Fruit fly (Drosophila melanogaster) whole organism, adult: ENCODE measurements around the gene CG14974.

Experiments used
- CG11617 ChIP-seq: fragments of 200-800 bp; sonication (Bioruptor generic); optimal IDR thresholded peaks from 2 replicates; lab custom pipeline; 2017; ENCODE audit warnings: mild to moderate bottlenecking, missing biosample characterization, missing genetic modification reagents, missing genetic modification characterization
- CG12768 ChIP-seq: fragments of 200-800 bp; sonication (Bioruptor generic); optimal IDR thresholded peaks from 2 replicates; lab custom pipeline; 2017; ENCODE audit warnings: missing biosample characterization, missing genetic modification characterization, mild to moderate bottlenecking, moderate library complexity, missing genetic modification reagents
- CG14711 ChIP-seq: fragments of 200-800 bp; sonication (Bioruptor generic); optimal IDR thresholded peaks from 2 replicates; lab custom pipeline; 2018; ENCODE audit warnings: missing biosample characterization, mild to moderate bottlenecking, missing genetic modification characterization, moderate library complexity
- CG1620 ChIP-seq: fragments of 200-800 bp; sonication (Bioruptor generic); optimal IDR thresholded peaks from 2 replicates; lab custom pipeline; 2016; ENCODE audit warnings: missing biosample characterization, missing genetic modification characterization
- CG33017 ChIP-seq: fragments of 200-800 bp; sonication (Bioruptor generic); optimal IDR thresholded peaks from 2 replicates; lab custom pipeline; 2018; ENCODE audit warnings: missing biosample characterization, mild to moderate bottlenecking, missing genetic modification characterization, moderate library complexity
- CG5204 ChIP-seq: fragments of 200-800 bp; sonication (Bioruptor generic); optimal IDR thresholded peaks from 2 replicates; lab custom pipeline; 2016; ENCODE audit warnings: missing biosample characterization, missing genetic modification characterization
- CG7045 ChIP-seq: fragments of 200-800 bp; sonication (Bioruptor generic); optimal IDR thresholded peaks from 2 replicates; lab custom pipeline; 2017; ENCODE audit warnings: missing biosample characterization, mild to moderate bottlenecking, missing genetic modification characterization
- CG7101 ChIP-seq: fragments of 200-800 bp; sonication (Bioruptor generic); optimal IDR thresholded peaks from 2 replicates; lab custom pipeline; 2018; ENCODE audit warnings: missing biosample characterization, mild to moderate bottlenecking, missing genetic modification characterization, moderate library complexity
- Clk ChIP-seq: fragments of 200-800 bp; sonication (Bioruptor generic); optimal IDR thresholded peaks from 2 replicates; lab custom pipeline; 2017; ENCODE audit warnings: missing biosample characterization, missing genetic modification characterization
- Crg-1 ChIP-seq: fragments of 200-800 bp; sonication (Bioruptor generic); optimal IDR thresholded peaks from 2 replicates; lab custom pipeline; 2016; ENCODE audit warnings: missing biosample characterization, missing genetic modification characterization
- Hr96 ChIP-seq: fragments of 200-800 bp; sonication (Bioruptor generic); optimal IDR thresholded peaks from 2 replicates; lab custom pipeline; 2016; ENCODE audit warnings: missing biosample characterization, missing genetic modification characterization
- Mnt ChIP-seq: fragments of 200-800 bp; sonication (Bioruptor generic); optimal IDR thresholded peaks from 2 replicates; lab custom pipeline; 2016; ENCODE audit warnings: missing biosample characterization, mild to moderate bottlenecking, missing genetic modification characterization
- bab1 ChIP-seq: fragments of 200-800 bp; sonication (Bioruptor generic); optimal IDR thresholded peaks from 3 replicates; lab custom pipeline; 2019; ENCODE audit warnings: missing biosample characterization, mild to moderate bottlenecking, missing genetic modification characterization, moderate library complexity
- cic ChIP-seq: fragments of 200-800 bp; sonication (Bioruptor generic); optimal IDR thresholded peaks from 2 replicates; lab custom pipeline; 2017; ENCODE audit warnings: missing biosample characterization, mild to moderate bottlenecking, missing genetic modification characterization, moderate library complexity
- cnc ChIP-seq, 2 experiments: fragments of >200 bp; optimal IDR thresholded peaks; 2 replicates each; lab custom pipeline; 2017
- kay ChIP-seq: fragments of 200-800 bp; sonication (Bioruptor generic); peaks from one replicate; lab custom pipeline; 2016; ENCODE audit warnings: missing biosample characterization, missing genetic modification characterization, borderline replicate concordance
- ovo ChIP-seq: fragments of 200-800 bp; sonication (Bioruptor generic); optimal IDR thresholded peaks from 2 replicates; lab custom pipeline; 2016; ENCODE audit warnings: missing biosample characterization, missing genetic modification characterization
- pad ChIP-seq: fragments of 200-800 bp; sonication (Bioruptor generic); optimal IDR thresholded peaks from 3 replicates; lab custom pipeline; 2017; ENCODE audit warnings: missing biosample characterization, missing genetic modification characterization, mild to moderate bottlenecking, moderate library complexity, missing genetic modification reagents
- tj ChIP-seq: fragments of 200-800 bp; sonication (Bioruptor generic); optimal IDR thresholded peaks from 3 replicates; lab custom pipeline; 2017; ENCODE audit warnings: missing biosample characterization, mild to moderate bottlenecking, missing genetic modification characterization, moderate library complexity
- toe ChIP-seq: fragments of 200-800 bp; sonication (Bioruptor generic); optimal IDR thresholded peaks from 2 replicates; lab custom pipeline; 2016; ENCODE audit warnings: missing biosample characterization, missing genetic modification characterization

Gene CG14974

dm6 chr3L:3620932-3621331, at the start of gene CG14974:
TSS of gene CG14974 (minus strand) at chr3L:3621032.
- TF ChIP-seq pad (GFP tag; lab: Kevin White, UChicago) = no peak
- no peak for TF ChIP-seq CG11617 (GFP tag; lab: Kevin White, UChicago)
- no peak for TF ChIP-seq Crg-1 (GFP tag; lab: Kevin White, UChicago)
- TF ChIP-seq toe (GFP tag; lab: Kevin White, UChicago) = no peak
- no peak for TF ChIP-seq CG7045 (GFP tag; lab: Kevin White, UChicago)

- TF ChIP-seq cnc (optimal IDR thresholded peaks at IDR 0.05; lab: Kevin White, UChicago) = no peak
- no peak for TF ChIP-seq CG11617 (GFP tag; lab: Kevin White, UChicago)
- TF ChIP-seq bab1 (GFP tag; lab: Kevin White, UChicago) = no peak
- no peak for TF ChIP-seq toe (GFP tag; lab: Kevin White, UChicago)
- no peak for TF ChIP-seq pad (GFP tag; lab: Kevin White, UChicago)
- TF ChIP-seq CG7045 (GFP tag; lab: Kevin White, UChicago) = no peak
- TF ChIP-seq Hr96 (GFP tag; lab: Kevin White, UChicago) = no peak
- TF ChIP-seq CG12768 (GFP tag; lab: Kevin White, UChicago) = no peak
- no peak for TF ChIP-seq Crg-1 (GFP tag; lab: Kevin White, UChicago)
- no peak for TF ChIP-seq Mnt (GFP tag; lab: Kevin White, UChicago)
- no peak for TF ChIP-seq CG33017 (tag; lab: Kevin White, UChicago)
- no peak for TF ChIP-seq cic
- no peak for TF ChIP-seq CG1620
- TF ChIP-seq Clk = no peak
- TF ChIP-seq ovo (GFP tag; lab: Kevin White, UChicago) = no peak
- TF ChIP-seq tj (GFP tag; lab: Kevin White, UChicago) = no peak
- no peak for TF ChIP-seq kay (GFP tag; lab: Kevin White, UChicago)
- no peak for TF ChIP-seq CG5204 (GFP tag; lab: Kevin White, UChicago)
- TF ChIP-seq CG14711 (tag; lab: Kevin White, UChicago) = no peak
- TF ChIP-seq CG7101 (tag; lab: Kevin White, UChicago) = no peak
Measured at dm6 chr3L:3667594-3667993, 46.8 kb upstream of the CG14974 start.

dm6 chr3L:3665288-3666210, 44.7 kb upstream of the CG14974 start:
- TF ChIP-seq toe (GFP tag; lab: Kevin White, UChicago) (no peak), CG12768 (GFP tag; lab: Kevin White, UChicago) (no peak), CG7101 (tag; lab: Kevin White, UChicago) (no peak), CG14711 (tag; lab: Kevin White, UChicago) (no peak), CG11617 (GFP tag; lab: Kevin White, UChicago) (no peak), cic (no peak), ovo (GFP tag; lab: Kevin White, UChicago) (no peak), bab1 (GFP tag; lab: Kevin White, UChicago) (no peak), CG5204 (GFP tag; lab: Kevin White, UChicago) (no peak)

dm6 chr3L:3658768-3659167, 37.9 kb upstream of the CG14974 start, which contains the start of gene CG43098:
TSS of gene CG43098 (plus strand) at chr3L:3659068.
- no peak for TF ChIP-seq Clk
- no peak for TF ChIP-seq cnc (optimal IDR thresholded peaks at IDR 0.05; lab: Kevin White, UChicago)
- TF ChIP-seq bab1 (GFP tag; lab: Kevin White, UChicago) = no peak
- no peak for TF ChIP-seq Hr96 (GFP tag; lab: Kevin White, UChicago)
- no peak for TF ChIP-seq toe (GFP tag; lab: Kevin White, UChicago)
- no peak for TF ChIP-seq kay (GFP tag; lab: Kevin White, UChicago)
- TF ChIP-seq Crg-1 (GFP tag; lab: Kevin White, UChicago) = no peak
- TF ChIP-seq CG7045 (GFP tag; lab: Kevin White, UChicago) = no peak
- TF ChIP-seq pad (GFP tag; lab: Kevin White, UChicago) = no peak
- no peak for TF ChIP-seq CG33017 (tag; lab: Kevin White, UChicago)

- TF ChIP-seq CG7045 (GFP tag; lab: Kevin White, UChicago) = no peak
- no peak for TF ChIP-seq bab1 (GFP tag; lab: Kevin White, UChicago)
- no peak for TF ChIP-seq kay (GFP tag; lab: Kevin White, UChicago)
- no peak for TF ChIP-seq Crg-1 (GFP tag; lab: Kevin White, UChicago)
- TF ChIP-seq toe (GFP tag; lab: Kevin White, UChicago) = no peak
- no peak for TF ChIP-seq Mnt (GFP tag; lab: Kevin White, UChicago)
- TF ChIP-seq CG5204 (GFP tag; lab: Kevin White, UChicago) = no peak
- no peak for TF ChIP-seq Clk
- no peak for TF ChIP-seq ovo (GFP tag; lab: Kevin White, UChicago)
- TF ChIP-seq CG33017 (tag; lab: Kevin White, UChicago) = no peak
- no peak for TF ChIP-seq pad (GFP tag; lab: Kevin White, UChicago)
- no peak for TF ChIP-seq CG1620
- no peak for TF ChIP-seq CG12768 (GFP tag; lab: Kevin White, UChicago)
- TF ChIP-seq cic = no peak
- TF ChIP-seq CG7101 (tag; lab: Kevin White, UChicago) = no peak
Measured at dm6 chr3L:3657897-3658296, 37.1 kb upstream of the CG14974 start.

- TF ChIP-seq cnc (optimal IDR thresholded peaks at IDR 0.05; lab: Kevin White, UChicago) (no peak), CG5204 (GFP tag; lab: Kevin White, UChicago) (no peak), CG14711 (tag; lab: Kevin White, UChicago) (no peak), CG33017 (tag; lab: Kevin White, UChicago) (no peak), bab1 (GFP tag; lab: Kevin White, UChicago) (no peak), ovo (GFP tag; lab: Kevin White, UChicago) (no peak), Hr96 (GFP tag; lab: Kevin White, UChicago) (no peak), CG1620 (no peak), CG7045 (GFP tag; lab: Kevin White, UChicago) (no peak), pad (GFP tag; lab: Kevin White, UChicago) (no peak), CG7101 (tag; lab: Kevin White, UChicago) (no peak), Crg-1 (GFP tag; lab: Kevin White, UChicago) (no peak), toe (GFP tag; lab: Kevin White, UChicago) (no peak)
Measured at dm6 chr3L:3656867-3657266, 36.0 kb upstream of the CG14974 start.
